Worm (Caenorhabditis elegans) whole organism, L2 larva: ENCODE data around the gene Y43C5A.2.

ENCODE experiments used
- dmd-4 ChIP-seq: sonication (generic microtip); optimal IDR thresholded peaks from 2 replicates; lab custom pipeline; 2017; ENCODE audit warnings: missing biosample characterization, missing genetic modification characterization
- egl-27 ChIP-seq: sonication (generic microtip); optimal IDR thresholded peaks from 3 replicates; lab custom pipeline; 2017; ENCODE audit warnings: missing biosample characterization, missing genetic modification reagents, missing genetic modification characterization
- fos-1 ChIP-seq: fragments of 150-350 bp; optimal IDR thresholded peaks from 2 replicates; lab custom pipeline; 2014; ENCODE audit warnings: missing biosample characterization, missing genetic modification characterization
- lin-13 ChIP-seq: fragments of 150-350 bp; optimal IDR thresholded peaks from 2 replicates; lab custom pipeline; 2014; ENCODE audit warnings: missing biosample characterization, missing genetic modification reagents, missing genetic modification characterization
- mdl-1 ChIP-seq, 2 experiments: fragments of 150-350 bp in 1 of 2; sonication (generic microtip) in 1 of 2; optimal IDR thresholded peaks; 2 replicates each; lab custom pipeline; 2017; ENCODE audit warnings: missing biosample characterization in 2 of 2, missing genetic modification characterization in 2 of 2
- nhr-11 ChIP-seq: fragments of 150-350 bp; optimal IDR thresholded peaks from 2 replicates; lab custom pipeline; 2014; ENCODE audit warnings: missing biosample characterization, missing genetic modification characterization
- sma-3 ChIP-seq: sonication (generic microtip); optimal IDR thresholded peaks from 2 replicates; lab custom pipeline; 2016; ENCODE audit warnings: missing genetic modification reagents, missing genetic modification characterization, missing compliant biosample characterization
- snpc-4 ChIP-seq: fragments of 150-350 bp; optimal IDR thresholded peaks from 2 replicates; lab custom pipeline; 2014; ENCODE audit warnings: missing biosample characterization, missing genetic modification characterization
- unc-62 ChIP-seq: fragments of 150-350 bp; optimal IDR thresholded peaks from 2 replicates; lab custom pipeline; 2014; ENCODE audit warnings: missing biosample characterization, missing genetic modification reagents, missing genetic modification characterization
- ztf-11 ChIP-seq: sonication (generic microtip); optimal IDR thresholded peaks from 2 replicates; lab custom pipeline; 2017; ENCODE audit warnings: missing biosample characterization, missing genetic modification characterization

DNA sequence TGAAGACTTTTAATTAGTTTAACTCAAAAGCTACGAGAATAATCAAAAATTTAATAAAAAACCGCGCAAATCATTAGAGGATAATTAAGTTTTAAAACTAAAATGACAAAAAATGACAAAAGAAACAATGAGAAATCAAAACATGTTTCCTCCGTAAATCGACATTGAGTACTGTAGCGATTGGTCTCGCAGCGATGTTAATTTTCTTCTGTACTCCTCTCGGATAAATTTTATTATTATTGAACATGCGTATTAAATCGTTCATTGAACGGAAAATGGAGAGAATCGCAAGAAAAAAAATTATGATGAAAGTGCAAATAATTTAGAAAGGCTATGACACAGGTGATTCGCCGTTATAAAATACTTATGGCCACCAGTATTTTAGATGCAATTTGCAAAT is 15.6 kb downstream of the Y43C5A.2 start:
- no peak for TF ChIP-seq nhr-11 (tag; lab: Kevin White, UChicago)
- no peak for TF ChIP-seq mdl-1 (tag; optimal IDR thresholded peaks at IDR 0.05; lab: Kevin White, UChicago)
- no peak for TF ChIP-seq lin-13 (GFP tag; lab: Kevin White, UChicago)
- no peak for TF ChIP-seq ztf-11 (tag; lab: Kevin White, UChicago)
- no peak for TF ChIP-seq sma-3 (GFP tag; lab: Kevin White, UChicago)
- no peak for TF ChIP-seq fos-1 (tag; lab: Kevin White, UChicago)
- no peak for TF ChIP-seq egl-27 (tag; lab: Kevin White, UChicago)
- no peak for TF ChIP-seq dmd-4
- TF ChIP-seq unc-62 (GFP tag; lab: Kevin White, UChicago): no peak
- no peak for TF ChIP-seq snpc-4
